Fruit fly (Drosophila melanogaster) whole organism, larva: ENCODE data around the gene CG14367.

ENCODE experiments used
- noc ChIP-seq: fragments of 200-800 bp; sonication (Bioruptor generic); optimal IDR thresholded peaks from 3 replicates; lab custom pipeline; 2019; ENCODE audit warnings: missing biosample characterization, mild to moderate bottlenecking, missing genetic modification characterization, moderate library complexity

Gene CG14367

DNA sequence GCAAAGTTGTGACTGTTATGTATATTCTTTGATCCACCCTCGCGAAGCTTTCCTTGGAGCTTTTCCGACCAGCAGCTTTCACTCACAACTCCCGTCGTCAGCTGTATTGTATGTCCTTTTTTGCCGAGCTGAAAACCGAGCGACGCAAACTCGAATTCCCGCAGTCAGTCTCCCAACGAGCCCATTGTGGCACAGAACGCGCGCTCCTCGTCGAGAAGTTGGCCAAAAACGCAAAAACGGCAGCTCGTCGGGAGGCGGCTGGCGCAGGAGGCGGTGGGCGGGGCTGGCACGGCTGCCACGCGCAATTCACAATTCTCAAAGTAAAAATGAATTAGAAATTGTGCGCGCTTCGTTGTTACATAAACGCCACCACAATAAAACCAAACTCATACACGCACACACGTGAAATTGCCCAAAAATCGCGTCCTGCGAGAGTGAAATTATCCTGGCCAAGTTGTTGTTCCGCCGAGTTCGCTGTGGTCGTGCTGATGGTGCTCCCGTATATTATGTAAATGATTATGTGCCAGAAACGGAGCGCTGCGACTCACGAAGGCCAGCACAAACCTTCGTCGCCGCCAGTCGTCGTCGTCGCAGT lies 41.5 kb downstream of the CG14367 start:
- TF ChIP-seq noc = no peak
